Worm (Caenorhabditis elegans): Measurements from ENCODE around the gene map-1.
A peak's percentile ranks its signal among the peaks of the same experiment; 100 is the strongest.

DNA sequence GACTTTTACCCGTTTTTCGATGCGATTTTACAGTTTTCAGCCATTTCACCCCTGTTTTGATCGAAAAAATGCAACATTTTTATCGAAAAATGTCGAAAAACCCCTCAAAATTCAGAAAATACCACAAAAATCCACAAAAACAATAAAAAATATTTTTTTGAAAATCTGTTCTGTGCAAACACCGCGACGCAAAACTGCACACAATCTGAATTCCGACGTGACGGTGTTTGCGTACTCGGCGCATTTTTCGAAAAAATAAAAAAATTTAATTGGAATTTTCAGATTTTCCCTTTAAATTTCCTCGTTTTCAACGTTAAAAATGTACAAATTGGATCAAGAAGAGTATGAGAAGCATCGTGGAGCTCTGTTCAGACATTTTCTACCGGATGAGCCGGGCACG, 39.2 kb upstream of the map-1 start, which contains the start of gene smgl-2:
- TF ChIP-seq aly-2 (tag; optimal IDR thresholded peaks at IDR 0.05), result no peak
- peak; percentile 15 for TF ChIP-seq nhr-21 (tag; optimal IDR thresholded peaks at IDR 0.05)
- no peak for TF ChIP-seq nhr-77 (tag; optimal IDR thresholded peaks at IDR 0.05)
- TF ChIP-seq unc-39 (tag; optimal IDR thresholded peaks at IDR 0.05), result no peak
- TF ChIP-seq egl-27 (tag; optimal IDR thresholded peaks at IDR 0.05), result no peak
- no peak for TF ChIP-seq mdl-1 (tag; optimal IDR thresholded peaks at IDR 0.05)
- peak; percentile 85 for TF ChIP-seq unc-55 (GFP tag; optimal IDR thresholded peaks at IDR 0.05)
- no peak for TF ChIP-seq ztf-11 (tag; optimal IDR thresholded peaks at IDR 0.05)
- no peak for TF ChIP-seq skn-1 (tag; optimal IDR thresholded peaks at IDR 0.05)
- TF ChIP-seq ztf-1 (GFP tag; conservative IDR thresholded peaks at IDR 0.05), result no peak
- peak; percentile 79 for TF ChIP-seq crh-2 (tag; optimal IDR thresholded peaks at IDR 0.05)
- TF ChIP-seq snpc-4 (tag; optimal IDR thresholded peaks at IDR 0.05), result peak; percentile 54
- TF ChIP-seq zag-1 (tag; optimal IDR thresholded peaks at IDR 0.05), result no peak

Data from whole organism, L2 larva.